Fruit fly (Drosophila melanogaster): ENCODE data around the gene SdhBL.

The SdhBL gene

DNA sequence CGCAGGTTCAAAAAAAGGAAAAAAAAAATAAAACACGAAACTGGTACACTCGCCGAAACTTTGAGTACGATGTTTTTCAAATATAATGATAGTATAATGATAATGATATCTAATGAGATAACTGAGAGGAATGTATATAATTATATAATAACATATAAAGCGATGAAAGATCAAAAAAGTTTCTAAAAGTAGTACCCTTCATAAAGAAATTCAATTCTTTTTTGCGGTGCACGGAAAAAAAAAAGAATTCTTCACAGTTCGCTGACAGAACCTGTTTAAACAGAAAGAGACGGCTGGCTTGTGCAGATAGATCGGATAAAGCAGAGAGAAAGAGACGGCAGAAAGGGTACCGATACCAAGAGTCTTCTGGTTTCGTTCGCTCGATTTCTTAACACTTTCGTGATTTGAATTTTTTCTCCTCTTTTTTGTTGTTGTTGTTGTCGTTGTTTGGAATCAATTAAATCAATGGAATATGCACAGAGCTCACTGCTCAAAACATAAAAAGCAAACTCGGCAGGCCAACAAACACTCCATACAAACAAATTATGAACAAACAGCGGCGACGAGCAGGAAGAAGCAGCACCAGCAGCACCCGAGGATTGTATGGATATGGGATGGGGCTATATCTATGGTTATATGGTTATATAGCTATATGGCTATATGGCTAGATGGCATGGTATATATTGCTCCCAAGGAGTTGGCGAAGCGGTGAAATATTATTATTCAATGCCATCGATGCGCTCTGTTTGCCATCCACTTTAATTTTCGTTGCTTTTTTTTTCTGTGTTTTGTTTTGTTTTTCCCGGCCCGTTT, 44.1 kb downstream of the SdhBL start (continued):
- TF ChIP-seq zfh1 (GFP tag; IDR thresholded peaks at IDR 0.05) (peak; percentile 79), Nf-YB (GFP tag; optimal IDR thresholded peaks at IDR 0.05) (peak; percentile 57), CG2116 (GFP tag; optimal IDR thresholded peaks at IDR 0.05) (peak; percentile 41), insv (GFP tag; optimal IDR thresholded peaks at IDR 0.05) (no peak), az2 (GFP tag; optimal IDR thresholded peaks at IDR 0.05) (peak; percentile 65), sens (GFP tag) (peak; percentile 86), dmrt11E (tag; optimal IDR thresholded peaks at IDR 0.05) (peak; percentile 90), ewg (GFP tag; optimal IDR thresholded peaks at IDR 0.05) (peak; percentile 27), hb (GFP tag; IDR thresholded peaks at IDR 0.05; ENCODE audit: partially characterized antibody) (no peak), gem (tag; optimal IDR thresholded peaks at IDR 0.05) (peak; percentile 89), CG2129 (GFP tag; IDR thresholded peaks at IDR 0.05; ENCODE audit: partially characterized antibody) (no peak), CG12744 (GFP tag; optimal IDR thresholded peaks at IDR 0.05) (no peak), CG3407 (GFP tag; optimal IDR thresholded peaks at IDR 0.05) (peak; percentile 53), scrt (GFP tag; optimal IDR thresholded peaks at IDR 0.05) (no peak), CG2712 (tag; optimal IDR thresholded peaks at IDR 0.05) (peak; percentile 82), cato (GFP tag; optimal IDR thresholded peaks at IDR 0.05; ENCODE audit: borderline replicate concordance) (no peak), fd96Cb (tag; optimal IDR thresholded peaks at IDR 0.05) (peak; percentile 19), CG6272 (GFP tag; IDR thresholded peaks at IDR 0.05) (peak; percentile 33; the same call in 1 of the 2 replicates), pb (GFP tag; optimal IDR thresholded peaks at IDR 0.05) (no peak), kay (GFP tag; optimal IDR thresholded peaks at IDR 0.05) (peak; percentile 29), CG6765 (GFP tag; optimal IDR thresholded peaks at IDR 0.05) (no peak), HHEX (GFP tag; optimal IDR thresholded peaks at IDR 0.05) (peak; percentile 8), CG34224 (GFP tag; IDR thresholded peaks at IDR 0.05; ENCODE audit: partially characterized antibody) (no peak), Atf6 (GFP tag; IDR thresholded peaks at IDR 0.05) (0 out of 2 replicates have a peak, but pooled peaks have one; percentile 26), CG12219 (GFP tag; optimal IDR thresholded peaks at IDR 0.05) (no peak), Ravus (GFP tag; IDR thresholded peaks at IDR 0.05) (no peak), tll (GFP tag; optimal IDR thresholded peaks at IDR 0.05) (no peak), ase (GFP tag; IDR thresholded peaks at IDR 0.05) (no peak), CG11093 (GFP tag; IDR thresholded peaks at IDR 0.05) (no peak), CG17385 (GFP tag; optimal IDR thresholded peaks at IDR 0.05) (peak; percentile 42), CG16779 (GFP tag; IDR thresholded peaks at IDR 0.05) (no peak), CG32767 (GFP tag; IDR thresholded peaks at IDR 0.05) (peak; percentile 44; the same call in 1 of the 2 replicates), CG3065 (GFP tag; optimal IDR thresholded peaks at IDR 0.05) (peak; percentile 43), Oli (tag; optimal IDR thresholded peaks at IDR 0.05) (peak; percentile 61), bowl (GFP tag; IDR thresholded peaks at IDR 0.05) (no peak), sim (GFP tag; IDR thresholded peaks at IDR 0.05) (no peak), CG7556 (GFP tag; optimal IDR thresholded peaks at IDR 0.05) (peak; percentile 71), shn (GFP tag; optimal IDR thresholded peaks at IDR 0.05) (no peak), sqz (GFP tag; optimal IDR thresholded peaks at IDR 0.05) (peak; percentile 86), E2f2 (GFP tag; IDR thresholded peaks at IDR 0.05) (0 out of 2 replicates have a peak, but pooled peaks have one; percentile 10), CG33213 (GFP tag; optimal IDR thresholded peaks at IDR 0.05) (no peak), H15 (GFP tag; IDR thresholded peaks at IDR 0.05) (no peak), dm (GFP tag; optimal IDR thresholded peaks at IDR 0.05) (no peak), vvl (GFP tag; IDR thresholded peaks at IDR 0.05) (peak; percentile 51), CG6254 (GFP tag; optimal IDR thresholded peaks at IDR 0.05) (peak; percentile 23), tio (GFP tag; optimal IDR thresholded peaks at IDR 0.05) (peak; percentile 57), Fer1 (GFP tag; optimal IDR thresholded peaks at IDR 0.05) (no peak), chinmo (GFP tag; IDR thresholded peaks at IDR 0.05; ENCODE audit: partially characterized antibody) (peak; percentile 63; the same call in 1 of the 4 replicates)

Measured in whole organism, embryonic.